Worm (Caenorhabditis elegans): ENCODE results near the gene grl-5.

grl-5 gene

ce11 chrV:4437215-4437614 lies 22.8 kb upstream of the grl-5 start:
- TF ChIP-seq zip-8 (tag; optimal IDR thresholded peaks at IDR 0.05) (peak; percentile 0), lsy-2 (tag; optimal IDR thresholded peaks at IDR 0.05) (no peak), ham-2 (GFP tag; optimal IDR thresholded peaks at IDR 0.05) (no peak)

ce11 chrV:4435411-4435981 lies 21.0 kb upstream of the grl-5 start, which contains the start of gene Y47D7A.13:
Gene Y47D7A.13, minus strand, starts transcription at chrV:4435927.
- TF ChIP-seq unc-120 (tag; optimal IDR thresholded peaks at IDR 0.05; ENCODE audit: poor library complexity, severe bottlenecking) (no peak), ceh-83 (GFP tag; optimal IDR thresholded peaks at IDR 0.05) (no peak), hlh-1 (tag; optimal IDR thresholded peaks at IDR 0.05) (no peak), sem-2 (GFP tag; optimal IDR thresholded peaks at IDR 0.05) (peak; percentile 8), mls-2 (tag; optimal IDR thresholded peaks at IDR 0.05) (no peak)

DNA sequence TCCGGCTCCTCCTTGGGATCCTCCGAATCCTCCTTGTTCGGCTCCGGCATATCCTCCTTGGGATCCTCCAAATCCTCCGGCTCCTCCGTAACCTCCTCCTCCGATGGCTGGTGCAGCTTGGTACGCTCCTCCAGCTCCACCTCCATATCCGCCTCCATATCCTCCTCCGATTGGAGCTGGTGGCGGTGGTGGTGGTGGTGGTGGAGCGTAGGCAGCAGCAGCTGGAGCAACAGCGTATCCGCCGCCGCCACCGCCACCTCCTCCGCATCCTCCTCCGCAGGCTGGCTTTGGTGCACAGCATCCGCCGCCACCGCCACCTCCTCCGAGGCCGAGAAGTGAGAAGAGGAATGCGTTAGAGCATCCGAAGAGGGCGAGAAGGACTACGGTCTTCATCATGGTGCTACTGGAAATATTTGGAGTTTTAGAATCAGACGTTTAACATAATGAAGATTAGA lies 18.3 kb upstream of the grl-5 start, which contains the start of gene Y47D7A.15:
Gene Y47D7A.15 (minus strand): TSS at position 405 of the 455 bp plus-strand sequence.
- TF ChIP-seq mls-2 (tag; optimal IDR thresholded peaks at IDR 0.05) (no peak), nhr-76 (tag; optimal IDR thresholded peaks at IDR 0.05) (no peak), nhr-28 (tag; optimal IDR thresholded peaks at IDR 0.05) (no peak), ces-1 (GFP tag; optimal IDR thresholded peaks at IDR 0.05) (no peak), pha-4 (tag; optimal IDR thresholded peaks at IDR 0.05) (no peak), lsy-2 (tag; optimal IDR thresholded peaks at IDR 0.05) (no peak), nhr-237 (tag; optimal IDR thresholded peaks at IDR 0.05) (no peak), tbx-8 (GFP tag; optimal IDR thresholded peaks at IDR 0.05) (no peak), sem-2 (GFP tag; optimal IDR thresholded peaks at IDR 0.05) (no peak), drap-1 (GFP tag; optimal IDR thresholded peaks at IDR 0.05) (no peak), lin-32 (GFP tag; optimal IDR thresholded peaks at IDR 0.05) (no peak), flh-1 (GFP tag; optimal IDR thresholded peaks at IDR 0.05) (no peak), blmp-1 (tag; optimal IDR thresholded peaks at IDR 0.05) (no peak), unc-39 (tag; optimal IDR thresholded peaks at IDR 0.05) (no peak), cnd-1 (tag; optimal IDR thresholded peaks at IDR 0.05) (no peak), ceh-83 (GFP tag; optimal IDR thresholded peaks at IDR 0.05) (no peak), mep-1 (tag; optimal IDR thresholded peaks at IDR 0.05) (no peak), ceh-43 (GFP tag; optimal IDR thresholded peaks at IDR 0.05) (no peak)

ce11 chrV:4429576-4429975 lies 15.1 kb upstream of the grl-5 start, which contains the start of gene Y47D7A.12:
Gene Y47D7A.12, minus strand, starts transcription at chrV:4429676.
- TF ChIP-seq elt-3 (tag; optimal IDR thresholded peaks at IDR 0.05), result no peak
- no peak for TF ChIP-seq ztf-11 (tag; optimal IDR thresholded peaks at IDR 0.05)
- TF ChIP-seq drap-1 (GFP tag; optimal IDR thresholded peaks at IDR 0.05), result no peak
- TF ChIP-seq mep-1 (tag; optimal IDR thresholded peaks at IDR 0.05), result no peak
- TF ChIP-seq hlh-1 (tag; optimal IDR thresholded peaks at IDR 0.05), result no peak
- no peak for TF ChIP-seq bed-3 (GFP tag; optimal IDR thresholded peaks at IDR 0.05)
- no peak for TF ChIP-seq lin-32 (GFP tag; optimal IDR thresholded peaks at IDR 0.05)
- TF ChIP-seq sem-2 (GFP tag; optimal IDR thresholded peaks at IDR 0.05), result no peak
- no peak for TF ChIP-seq lin-13 (tag; optimal IDR thresholded peaks at IDR 0.05)
- no peak for TF ChIP-seq cnd-1 (tag; optimal IDR thresholded peaks at IDR 0.05)
- TF ChIP-seq ham-2 (GFP tag; optimal IDR thresholded peaks at IDR 0.05), result no peak

DNA sequence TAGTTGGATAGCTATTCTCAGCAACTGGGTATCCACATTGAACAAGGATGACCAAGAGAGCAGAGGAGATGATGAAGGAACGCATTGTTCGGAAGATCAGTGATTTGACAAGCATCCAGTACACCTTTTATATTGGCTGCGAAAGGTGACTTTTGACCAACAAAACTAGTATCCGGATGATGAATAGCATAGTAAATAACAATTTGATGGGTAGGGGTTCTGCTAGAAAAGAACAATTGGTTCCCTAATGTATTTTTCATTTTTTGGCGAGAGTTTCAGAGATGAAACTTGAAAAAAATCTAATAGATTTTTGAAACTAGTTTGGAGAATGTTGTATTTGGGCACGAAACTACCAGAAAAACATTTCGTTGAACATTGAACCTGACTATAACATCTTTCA lies 13.7 kb upstream of the grl-5 start, which contains the start of gene Y47D7A.11:
Gene Y47D7A.11 (minus strand): TSS at position 101 of the 400 bp plus-strand sequence.
- TF ChIP-seq ceh-83 (GFP tag; optimal IDR thresholded peaks at IDR 0.05), result no peak
- no peak for TF ChIP-seq bed-3 (GFP tag; optimal IDR thresholded peaks at IDR 0.05)
- no peak for TF ChIP-seq ceh-43 (GFP tag; optimal IDR thresholded peaks at IDR 0.05)
- TF ChIP-seq ces-1 (GFP tag; optimal IDR thresholded peaks at IDR 0.05), result no peak
- no peak for TF ChIP-seq unc-39 (tag; optimal IDR thresholded peaks at IDR 0.05)
- no peak for TF ChIP-seq nhr-76 (tag; optimal IDR thresholded peaks at IDR 0.05)
- no peak for TF ChIP-seq nhr-2 (tag; optimal IDR thresholded peaks at IDR 0.05)
- TF ChIP-seq cnd-1 (tag; optimal IDR thresholded peaks at IDR 0.05), result no peak

- TF ChIP-seq unc-39 (tag; optimal IDR thresholded peaks at IDR 0.05) (no peak), bed-3 (GFP tag; optimal IDR thresholded peaks at IDR 0.05) (no peak), lin-13 (tag; optimal IDR thresholded peaks at IDR 0.05) (no peak), mab-5 (tag; optimal IDR thresholded peaks at IDR 0.05) (no peak), snpc-4 (tag; optimal IDR thresholded peaks at IDR 0.05) (no peak), sem-2 (GFP tag; optimal IDR thresholded peaks at IDR 0.05) (no peak), nhr-12 (tag; optimal IDR thresholded peaks at IDR 0.05) (no peak), nhr-28 (tag; optimal IDR thresholded peaks at IDR 0.05) (no peak), lin-32 (GFP tag; optimal IDR thresholded peaks at IDR 0.05) (no peak), nhr-76 (tag; optimal IDR thresholded peaks at IDR 0.05) (no peak), ztf-11 (tag; optimal IDR thresholded peaks at IDR 0.05) (no peak), hlh-1 (tag; optimal IDR thresholded peaks at IDR 0.05) (no peak), ham-2 (GFP tag; optimal IDR thresholded peaks at IDR 0.05) (no peak), unc-62 (GFP tag; optimal IDR thresholded peaks at IDR 0.05) (no peak), blmp-1 (tag; optimal IDR thresholded peaks at IDR 0.05) (no peak), nhr-2 (tag; optimal IDR thresholded peaks at IDR 0.05) (no peak), drap-1 (GFP tag; optimal IDR thresholded peaks at IDR 0.05) (no peak), pha-4 (tag; optimal IDR thresholded peaks at IDR 0.05) (no peak), M03D4.4 (tag; optimal IDR thresholded peaks at IDR 0.05) (no peak)
Observed at ce11 chrV:4423860-4424401, 9.5 kb upstream of the grl-5 start, which contains the start of the genes Y47D7A.9 and Y47D7A.19. Gene Y47D7A.9, minus strand, starts transcription at chrV:4423960. Gene Y47D7A.19, plus strand, starts transcription at chrV:4424351.
